Worm (Caenorhabditis elegans) whole organism, young adult: Measurements from ENCODE around the gene kin-20.
A peak's percentile ranks its signal among the peaks of the same experiment; 100 is the strongest.

Source experiments
- C06A6.2 ChIP-seq: fragments of 200-800 bp; sonication (Bioruptor generic); conservative IDR thresholded peaks from 2 replicates; pipeline ENCODE4 v1.3.6; 2022; ENCODE audit warnings: missing genetic modification characterization, missing compliant biosample characterization
- F39B2.1 ChIP-seq: fragments of 200-800 bp; sonication (Bioruptor generic); IDR thresholded peaks from 2 replicates; pipeline ENCODE4 v1.3.6; 2022; ENCODE audit warnings: missing genetic modification reagents, missing genetic modification characterization, missing compliant biosample characterization
- F55B11.4 ChIP-seq: sonication (generic microtip); optimal IDR thresholded peaks from 2 replicates; lab custom pipeline; 2016; ENCODE audit warnings: missing compliant biosample characterization, missing genetic modification characterization, borderline replicate concordance; ENCODE audit not compliant: insufficient read depth
- K12H6.12 ChIP-seq: fragments of 200-800 bp; sonication (Bioruptor generic); optimal IDR thresholded peaks from 2 replicates; lab custom pipeline; 2018; ENCODE audit warnings: mild to moderate bottlenecking, missing genetic modification characterization, missing compliant biosample characterization
- T07F8.4 ChIP-seq: sonication (generic microtip); optimal IDR thresholded peaks from 2 replicates; lab custom pipeline; 2016; ENCODE audit warnings: mild to moderate bottlenecking, missing genetic modification characterization, moderate library complexity, missing compliant biosample characterization
- Y53F4B.3 ChIP-seq: fragments of 200-800 bp; sonication (Bioruptor generic); IDR thresholded peaks from 2 replicates; pipeline ENCODE4 v1.3.6; 2022; ENCODE audit warnings: missing genetic modification reagents, missing genetic modification characterization, missing compliant biosample characterization
- Y56A3A.18 ChIP-seq: fragments of 200-800 bp; sonication (Bioruptor generic); IDR thresholded peaks from 2 replicates; pipeline ENCODE4 v1.3.6; 2022; ENCODE audit warnings: missing genetic modification reagents, missing genetic modification characterization, missing compliant biosample characterization
- Y67H2A.10 ChIP-seq: fragments of 200-800 bp; sonication (Bioruptor generic); conservative IDR thresholded peaks from 2 replicates; pipeline ENCODE4 v1.3.6; 2022; ENCODE audit warnings: missing genetic modification reagents, missing genetic modification characterization, missing compliant biosample characterization
- Y79H2A.3 ChIP-seq: fragments of 200-800 bp; sonication (Bioruptor generic); conservative IDR thresholded peaks from 2 replicates; pipeline ENCODE4 v1.3.6; 2022; ENCODE audit warnings: missing genetic modification reagents, missing genetic modification characterization, missing compliant biosample characterization
- aptf-2 ChIP-seq: fragments of 200-800 bp; sonication (Bioruptor generic); conservative IDR thresholded peaks from 2 replicates; pipeline ENCODE4 v1.3.6; 2022; ENCODE audit warnings: missing genetic modification reagents, missing genetic modification characterization, missing compliant biosample characterization
- attf-6 ChIP-seq: fragments of 200-800 bp; sonication (Bioruptor generic); IDR thresholded peaks from 2 replicates; pipeline ENCODE4 v1.3.6; 2022; ENCODE audit warnings: missing genetic modification reagents, missing genetic modification characterization, missing compliant biosample characterization
- bed-2 ChIP-seq: fragments of 200-800 bp; sonication (Bioruptor generic); IDR thresholded peaks from 2 replicates; pipeline ENCODE4 v1.3.6; 2022; ENCODE audit warnings: missing genetic modification reagents, missing genetic modification characterization, missing compliant biosample characterization
- cebp-1 ChIP-seq, 2 experiments: fragments of 200-800 bp in 1 of 2; sonication (Bioruptor generic) in 1 of 2; sonication (generic microtip) in 1 of 2; IDR thresholded peaks in 1 of 2; optimal IDR thresholded peaks in 1 of 2; 2 replicates each; pipeline versions ENCODE4 v1.3.6 to Lab custom; 2017 to 2022; ENCODE audit warnings: missing compliant biosample characterization in 2 of 2, missing genetic modification characterization in 2 of 2, mild to moderate bottlenecking in 1 of 2, missing genetic modification reagents in 1 of 2, moderate library complexity in 1 of 2
- ceh-27 ChIP-seq: fragments of 200-800 bp; sonication (Bioruptor generic); optimal IDR thresholded peaks from 2 replicates; lab custom pipeline; 2018; ENCODE audit warnings: mild to moderate bottlenecking, missing genetic modification characterization, moderate library complexity, missing compliant biosample characterization
- ceh-40 ChIP-seq: fragments of 200-800 bp; sonication (Bioruptor generic); IDR thresholded peaks from 2 replicates; pipeline ENCODE4 v1.3.6; 2022; ENCODE audit warnings: missing genetic modification characterization, missing compliant biosample characterization
- ceh-91 ChIP-seq: fragments of 200-800 bp; sonication (Bioruptor generic); IDR thresholded peaks from 2 replicates; pipeline ENCODE4 v1.3.6; 2022; ENCODE audit warnings: missing genetic modification reagents, missing genetic modification characterization, missing compliant biosample characterization
- chd-7 ChIP-seq: sonication (generic microtip); optimal IDR thresholded peaks from 2 replicates; lab custom pipeline; 2016; ENCODE audit warnings: mild to moderate bottlenecking, missing genetic modification characterization, moderate library complexity, missing compliant biosample characterization
- die-1 ChIP-seq: sonication (generic microtip); optimal IDR thresholded peaks from 2 replicates; lab custom pipeline; 2016; ENCODE audit warnings: missing genotype, mild to moderate bottlenecking, missing genetic modification characterization, missing compliant biosample characterization
- dox-1 ChIP-seq: fragments of 200-800 bp; sonication (Bioruptor generic); IDR thresholded peaks from 2 replicates; pipeline ENCODE4 v1.3.6; 2022; ENCODE audit warnings: missing genetic modification reagents, missing genetic modification characterization, missing compliant biosample characterization
- dpff-1 ChIP-seq: sonication (generic microtip); optimal IDR thresholded peaks from 2 replicates; lab custom pipeline; 2017; ENCODE audit warnings: mild to moderate bottlenecking, missing genetic modification characterization, missing compliant biosample characterization
- dpl-1 ChIP-seq: fragments of 150-350 bp; optimal IDR thresholded peaks from 2 replicates; lab custom pipeline; 2014; ENCODE audit warnings: missing biosample characterization, missing genetic modification reagents, missing genetic modification characterization
- egl-44 ChIP-seq: fragments of 200-800 bp; sonication (Bioruptor generic); IDR thresholded peaks from 2 replicates; pipeline ENCODE4 v1.3.6; 2022; ENCODE audit warnings: missing genetic modification reagents, missing genetic modification characterization, missing compliant biosample characterization
- hlh-26 ChIP-seq: fragments of 200-800 bp; sonication (Bioruptor generic); conservative IDR thresholded peaks from 2 replicates; pipeline ENCODE4 v1.3.6; 2022; ENCODE audit warnings: missing genetic modification reagents, missing genetic modification characterization, missing compliant biosample characterization
- hmg-1.2 ChIP-seq: fragments of 200-800 bp; sonication (Bioruptor generic); IDR thresholded peaks from 2 replicates; pipeline ENCODE4 v1.3.6; 2022; ENCODE audit warnings: missing genetic modification reagents, missing genetic modification characterization, missing compliant biosample characterization
- hmg-20 ChIP-seq: fragments of 200-800 bp; sonication (Bioruptor generic); IDR thresholded peaks from 2 replicates; pipeline ENCODE4 v1.3.6; 2022; ENCODE audit warnings: missing genetic modification reagents, missing genetic modification characterization, missing compliant biosample characterization
- hrde-1 ChIP-seq: sonication (generic microtip); optimal IDR thresholded peaks from 2 replicates; lab custom pipeline; 2016; ENCODE audit warnings: missing genetic modification characterization, mild to moderate bottlenecking, missing compliant biosample characterization, moderate library complexity, missing genotype, missing genetic modification reagents, borderline replicate concordance
- lin-40 ChIP-seq: sonication (generic microtip); optimal IDR thresholded peaks from 2 replicates; lab custom pipeline; 2016; ENCODE audit warnings: missing genetic modification characterization, mild to moderate bottlenecking, missing compliant biosample characterization, missing genotype, missing genetic modification reagents
- lin-54 ChIP-seq: fragments of 200-800 bp; sonication (Bioruptor generic); optimal IDR thresholded peaks from 2 replicates; lab custom pipeline; 2018; ENCODE audit warnings: mild to moderate bottlenecking, missing genetic modification characterization, missing compliant biosample characterization
- lir-1 ChIP-seq: fragments of 200-800 bp; sonication (Bioruptor generic); conservative IDR thresholded peaks from 2 replicates; pipeline ENCODE4 v1.3.6; 2022; ENCODE audit warnings: missing genetic modification reagents, missing genetic modification characterization, missing compliant biosample characterization
- lsl-1 ChIP-seq: fragments of 200-800 bp; sonication (Bioruptor generic); optimal IDR thresholded peaks from 2 replicates; lab custom pipeline; 2018; ENCODE audit warnings: mild to moderate bottlenecking, missing genetic modification characterization, moderate library complexity, missing compliant biosample characterization
- lsy-27 ChIP-seq: sonication (generic microtip); optimal IDR thresholded peaks from 2 replicates; lab custom pipeline; 2017; ENCODE audit warnings: missing genetic modification characterization, mild to moderate bottlenecking, missing compliant biosample characterization, antibody characterized with exemption, missing genotype, borderline replicate concordance; ENCODE audit not compliant: insufficient read depth
- madf-10 ChIP-seq: sonication (generic microtip); optimal IDR thresholded peaks from 2 replicates; lab custom pipeline; 2016; ENCODE audit warnings: mild to moderate bottlenecking, missing genetic modification characterization, missing compliant biosample characterization
- madf-6 ChIP-seq: fragments of 200-800 bp; sonication (Bioruptor generic); IDR thresholded peaks from 2 replicates; pipeline ENCODE4 v1.3.6; 2022; ENCODE audit warnings: missing genetic modification reagents, missing genetic modification characterization, missing compliant biosample characterization
- mcd-1 ChIP-seq: fragments of 200-800 bp; sonication (Bioruptor generic); IDR thresholded peaks from 2 replicates; pipeline ENCODE4 v1.3.6; 2022; ENCODE audit warnings: missing genetic modification reagents, missing genetic modification characterization, missing compliant biosample characterization
- mel-28 ChIP-seq: sonication (generic microtip); optimal IDR thresholded peaks from 2 replicates; lab custom pipeline; 2016; ENCODE audit warnings: borderline replicate concordance, mild to moderate bottlenecking, missing genetic modification characterization, missing compliant biosample characterization
- mes-4 ChIP-seq: sonication (generic microtip); optimal IDR thresholded peaks from 2 replicates; lab custom pipeline; 2016; ENCODE audit warnings: missing genotype, missing genetic modification characterization, missing compliant biosample characterization
- nfya-1 ChIP-seq: sonication (generic microtip); optimal IDR thresholded peaks from 2 replicates; lab custom pipeline; 2017; ENCODE audit warnings: antibody characterized with exemption, missing compliant biosample characterization, missing genetic modification characterization, borderline replicate concordance; ENCODE audit not compliant: insufficient read depth
- nhr-80 ChIP-seq: sonication (generic microtip); optimal IDR thresholded peaks from 2 replicates; lab custom pipeline; 2016; ENCODE audit warnings: missing genetic modification characterization, missing compliant biosample characterization
- nhr-90 ChIP-seq: sonication (generic microtip); optimal IDR thresholded peaks from 2 replicates; lab custom pipeline; 2016; ENCODE audit warnings: missing genotype, mild to moderate bottlenecking, missing genetic modification characterization, missing compliant biosample characterization
- pha-4 ChIP-seq: fragments of 150-350 bp; sonication (generic microtip); optimal IDR thresholded peaks from 2 replicates; lab custom pipeline; 2014; ENCODE audit warnings: missing biosample characterization, missing genetic modification reagents, missing genetic modification characterization
- rcor-1 ChIP-seq: fragments of 200-800 bp; sonication (Bioruptor generic); IDR thresholded peaks from 2 replicates; pipeline ENCODE4 v1.3.6; 2022; ENCODE audit warnings: missing genetic modification reagents, missing genetic modification characterization, missing compliant biosample characterization
- sea-2 ChIP-seq: fragments of 200-800 bp; sonication (Bioruptor generic); IDR thresholded peaks from 2 replicates; pipeline ENCODE4 v1.3.6; 2022; ENCODE audit warnings: missing genetic modification characterization, missing compliant biosample characterization
- somi-1 ChIP-seq: fragments of 200-800 bp; sonication (Bioruptor generic); optimal IDR thresholded peaks from 2 replicates; lab custom pipeline; 2018; ENCODE audit warnings: mild to moderate bottlenecking, missing genetic modification characterization, missing compliant biosample characterization
- sptf-2 ChIP-seq: fragments of 200-800 bp; sonication (Bioruptor generic); optimal IDR thresholded peaks from 2 replicates; lab custom pipeline; 2018; ENCODE audit warnings: mild to moderate bottlenecking, missing genetic modification characterization, missing compliant biosample characterization
- tlf-1 ChIP-seq: fragments of 200-800 bp; sonication (Bioruptor generic); optimal IDR thresholded peaks from 2 replicates; lab custom pipeline; 2018; ENCODE audit warnings: mild to moderate bottlenecking, missing genetic modification characterization, missing compliant biosample characterization
- unc-130 ChIP-seq: sonication (generic microtip); optimal IDR thresholded peaks from 2 replicates; lab custom pipeline; 2016; ENCODE audit warnings: missing genetic modification reagents, missing genetic modification characterization, missing compliant biosample characterization
- zim-3 ChIP-seq: sonication (generic microtip); optimal IDR thresholded peaks from 2 replicates; lab custom pipeline; 2017; ENCODE audit warnings: mild to moderate bottlenecking, missing genetic modification characterization, moderate library complexity, missing compliant biosample characterization
- ztf-28 ChIP-seq: fragments of 200-800 bp; sonication (Bioruptor generic); IDR thresholded peaks from 2 replicates; pipeline ENCODE4 v1.3.6; 2022; ENCODE audit warnings: missing genetic modification reagents, missing genetic modification characterization, missing compliant biosample characterization

kin-20 gene

ce11 chrX:15297396-15297827 lies 19.8 kb upstream of the kin-20 start (continued):
- TF ChIP-seq Y56A3A.18 (GFP tag; lab: Robert Waterston, UW), result peak; percentile 69
- TF ChIP-seq sea-2, result no peak
- TF ChIP-seq rcor-1 (GFP tag; lab: Robert Waterston, UW), result peak; percentile 68; the same call in 1 of the 2 replicates
- TF ChIP-seq egl-44 (GFP tag; lab: Robert Waterston, UW), result peak; percentile 42; the same call in 1 of the 2 replicates
- no peak for TF ChIP-seq F39B2.1 (GFP tag; lab: Robert Waterston, UW)
- no peak for TF ChIP-seq hlh-26 (GFP tag; lab: Robert Waterston, UW)
- TF ChIP-seq ceh-91, result no peak
- peak; percentile 78 for TF ChIP-seq madf-10 (tag; lab: Kevin White, UChicago)
- TF ChIP-seq Y53F4B.3 (GFP tag; lab: Robert Waterston, UW), result no peak
- TF ChIP-seq Y67H2A.10 (GFP tag; lab: Robert Waterston, UW), result no peak
- TF ChIP-seq dpff-1, result peak; percentile 9
- no peak for TF ChIP-seq mel-28 (tag; lab: Kevin White, UChicago)
- TF ChIP-seq aptf-2 (GFP tag; lab: Robert Waterston, UW), result 0 out of 2 replicates have a peak, but pooled peaks have one; percentile 45
- no peak for TF ChIP-seq K12H6.12 (tag; lab: Kevin White, UChicago)
- no peak for TF ChIP-seq bed-2 (GFP tag; lab: Robert Waterston, UW)
- no peak for TF ChIP-seq C06A6.2 (GFP tag; lab: Robert Waterston, UW)
- TF ChIP-seq mes-4 (tag; lab: Kevin White, UChicago), result peak; percentile 84
- peak; percentile 62 for TF ChIP-seq unc-130 (GFP tag; lab: Kevin White, UChicago)
- no peak for TF ChIP-seq attf-6 (GFP tag; lab: Robert Waterston, UW)
- TF ChIP-seq ztf-28 (GFP tag; lab: Robert Waterston, UW), result peak; percentile 69; the same call in 1 of the 2 replicates
- peak; percentile 64 for TF ChIP-seq lin-54 (GFP tag; lab: Kevin White, UChicago)
- no peak for TF ChIP-seq Y79H2A.3 (GFP tag; lab: Robert Waterston, UW)
- TF ChIP-seq lir-1, result no peak
- TF ChIP-seq nhr-80 (tag; lab: Kevin White, UChicago), result no peak
- peak; percentile 78 for TF ChIP-seq dox-1
- no peak for TF ChIP-seq sptf-2
- TF ChIP-seq nfya-1, result no peak
- TF ChIP-seq nhr-90 (tag; lab: Kevin White, UChicago), result peak; percentile 87
- TF ChIP-seq mcd-1 (GFP tag; lab: Robert Waterston, UW), result peak; percentile 53; the same call in 1 of the 2 replicates
- no peak for TF ChIP-seq lsy-27 (tag; lab: Kevin White, UChicago)
- peak; percentile 60 for TF ChIP-seq hmg-20 (GFP tag; lab: Robert Waterston, UW)
- no peak for TF ChIP-seq F55B11.4
- peak; percentile 73 for TF ChIP-seq hrde-1
- TF ChIP-seq zim-3 (tag; lab: Kevin White, UChicago), result peak; percentile 85
- TF ChIP-seq ceh-40 (GFP tag; lab: Robert Waterston, UW), result peak; percentile 68
- peak; percentile 71 for TF ChIP-seq chd-7
- no peak for TF ChIP-seq pha-4 (tag; lab: Kevin White, UChicago)
- TF ChIP-seq tlf-1, result peak; percentile 24
- no peak for TF ChIP-seq lsl-1 (GFP tag; lab: Kevin White, UChicago)
- TF ChIP-seq somi-1, result peak; percentile 41
- TF ChIP-seq die-1 (tag; lab: Kevin White, UChicago), result peak; percentile 87
- peak; percentile 29 for TF ChIP-seq ceh-27 (GFP tag; lab: Kevin White, UChicago)
- peak; percentile 81 for TF ChIP-seq T07F8.4 (tag; lab: Kevin White, UChicago)
- peak; percentile 62 for TF ChIP-seq madf-6
- TF ChIP-seq lin-40, result peak; percentile 74
- no peak for TF ChIP-seq cebp-1 (GFP tag; IDR thresholded peaks at IDR 0.05; lab: Robert Waterston, UW)
- TF ChIP-seq cebp-1 (tag; optimal IDR thresholded peaks at IDR 0.05; lab: Kevin White, UChicago), result no peak
- TF ChIP-seq hmg-1.2 (GFP tag; lab: Robert Waterston, UW), result peak; percentile 68
- TF ChIP-seq dpl-1 (GFP tag; lab: Kevin White, UChicago), result peak; percentile 50
